Worm (Caenorhabditis elegans) whole organism, young adult: ENCODE data around the gene fbxa-54.

Experiments used
- B0019.2 ChIP-seq: fragments of 200-800 bp; sonication (Bioruptor generic); conservative IDR thresholded peaks from 2 replicates; pipeline ENCODE4 v1.3.6; 2022; ENCODE audit warnings: missing genetic modification reagents, missing genetic modification characterization, missing compliant biosample characterization
- C17E4.6 ChIP-seq: fragments of 200-800 bp; sonication (Bioruptor generic); IDR thresholded peaks from 2 replicates; pipeline ENCODE4 v1.3.6; 2022; ENCODE audit warnings: missing genetic modification reagents, missing genetic modification characterization, missing compliant biosample characterization
- F37B4.10 ChIP-seq: fragments of 200-800 bp; sonication (Bioruptor generic); IDR thresholded peaks from 2 replicates; pipeline ENCODE4 v1.3.6; 2022; ENCODE audit warnings: missing genetic modification characterization, missing compliant biosample characterization
- F49E8.2 ChIP-seq: sonication (generic microtip); optimal IDR thresholded peaks from 3 replicates; lab custom pipeline; 2017; ENCODE audit warnings: missing genetic modification characterization, mild to moderate bottlenecking, missing compliant biosample characterization, antibody characterized with exemption, moderate library complexity; ENCODE audit not compliant: insufficient read depth
- F57A8.1 ChIP-seq: fragments of 200-800 bp; sonication (Bioruptor generic); optimal IDR thresholded peaks from 2 replicates; lab custom pipeline; 2018; ENCODE audit warnings: mild to moderate bottlenecking, missing genetic modification characterization, moderate library complexity, missing compliant biosample characterization
- F57C9.4 ChIP-seq: sonication (generic microtip); optimal IDR thresholded peaks from 2 replicates; lab custom pipeline; 2017; ENCODE audit warnings: mild to moderate bottlenecking, missing genetic modification characterization, missing compliant biosample characterization
- Y53G8AR.9 ChIP-seq: fragments of 200-800 bp; sonication (Bioruptor generic); conservative IDR thresholded peaks from 2 replicates; pipeline ENCODE4 v1.3.6; 2022; ENCODE audit warnings: missing genetic modification reagents, missing genetic modification characterization, missing compliant biosample characterization
- Y56A3A.18 ChIP-seq: fragments of 200-800 bp; sonication (Bioruptor generic); IDR thresholded peaks from 2 replicates; pipeline ENCODE4 v1.3.6; 2022; ENCODE audit warnings: missing genetic modification reagents, missing genetic modification characterization, missing compliant biosample characterization
- Y95B8A.8 ChIP-seq: fragments of 200-800 bp; sonication (Bioruptor generic); IDR thresholded peaks from 2 replicates; pipeline ENCODE4 v1.3.6; 2022; ENCODE audit warnings: missing genetic modification reagents, missing genetic modification characterization, missing compliant biosample characterization
- attf-5 ChIP-seq: fragments of 200-800 bp; sonication (Bioruptor generic); optimal IDR thresholded peaks from 2 replicates; lab custom pipeline; 2018; ENCODE audit warnings: mild to moderate bottlenecking, missing genetic modification characterization, missing compliant biosample characterization
- bed-1 ChIP-seq: fragments of 200-800 bp; sonication (Bioruptor generic); IDR thresholded peaks from 2 replicates; pipeline ENCODE4 v1.3.6; 2022; ENCODE audit warnings: missing genetic modification reagents, missing genetic modification characterization, missing compliant biosample characterization
- bed-2 ChIP-seq: fragments of 200-800 bp; sonication (Bioruptor generic); IDR thresholded peaks from 2 replicates; pipeline ENCODE4 v1.3.6; 2022; ENCODE audit warnings: missing genetic modification reagents, missing genetic modification characterization, missing compliant biosample characterization
- cebp-1 ChIP-seq, 2 experiments: fragments of 200-800 bp in 1 of 2; sonication (Bioruptor generic) in 1 of 2; sonication (generic microtip) in 1 of 2; IDR thresholded peaks in 1 of 2; optimal IDR thresholded peaks in 1 of 2; 2 replicates each; pipeline versions ENCODE4 v1.3.6 to Lab custom; 2017 to 2022; ENCODE audit warnings: missing compliant biosample characterization in 2 of 2, missing genetic modification characterization in 2 of 2, mild to moderate bottlenecking in 1 of 2, missing genetic modification reagents in 1 of 2, moderate library complexity in 1 of 2
- ceh-40 ChIP-seq: fragments of 200-800 bp; sonication (Bioruptor generic); IDR thresholded peaks from 2 replicates; pipeline ENCODE4 v1.3.6; 2022; ENCODE audit warnings: missing genetic modification characterization, missing compliant biosample characterization
- ceh-58 ChIP-seq: fragments of 200-800 bp; sonication (Bioruptor generic); IDR thresholded peaks from 2 replicates; pipeline ENCODE4 v1.3.6; 2022; ENCODE audit warnings: missing genetic modification characterization, missing compliant biosample characterization
- chd-7 ChIP-seq: sonication (generic microtip); optimal IDR thresholded peaks from 2 replicates; lab custom pipeline; 2016; ENCODE audit warnings: mild to moderate bottlenecking, missing genetic modification characterization, moderate library complexity, missing compliant biosample characterization
- dox-1 ChIP-seq: fragments of 200-800 bp; sonication (Bioruptor generic); IDR thresholded peaks from 2 replicates; pipeline ENCODE4 v1.3.6; 2022; ENCODE audit warnings: missing genetic modification reagents, missing genetic modification characterization, missing compliant biosample characterization
- dpff-1 ChIP-seq: sonication (generic microtip); optimal IDR thresholded peaks from 2 replicates; lab custom pipeline; 2017; ENCODE audit warnings: mild to moderate bottlenecking, missing genetic modification characterization, missing compliant biosample characterization
- egl-18 ChIP-seq: fragments of 200-800 bp; sonication (Bioruptor generic); IDR thresholded peaks from 2 replicates; pipeline ENCODE4 v1.3.6; 2022; ENCODE audit warnings: missing genetic modification reagents, missing genetic modification characterization, missing compliant biosample characterization
- egl-44 ChIP-seq: fragments of 200-800 bp; sonication (Bioruptor generic); IDR thresholded peaks from 2 replicates; pipeline ENCODE4 v1.3.6; 2022; ENCODE audit warnings: missing genetic modification reagents, missing genetic modification characterization, missing compliant biosample characterization
- gei-17 ChIP-seq: fragments of 200-800 bp; sonication (Bioruptor generic); optimal IDR thresholded peaks from 2 replicates; lab custom pipeline; 2018; ENCODE audit warnings: mild to moderate bottlenecking, missing genetic modification characterization, missing compliant biosample characterization
- hmg-20 ChIP-seq: fragments of 200-800 bp; sonication (Bioruptor generic); IDR thresholded peaks from 2 replicates; pipeline ENCODE4 v1.3.6; 2022; ENCODE audit warnings: missing genetic modification reagents, missing genetic modification characterization, missing compliant biosample characterization
- hrde-1 ChIP-seq: sonication (generic microtip); optimal IDR thresholded peaks from 2 replicates; lab custom pipeline; 2016; ENCODE audit warnings: missing genetic modification characterization, mild to moderate bottlenecking, missing compliant biosample characterization, moderate library complexity, missing genotype, missing genetic modification reagents, borderline replicate concordance
- let-526 ChIP-seq: fragments of 200-800 bp; sonication (Bioruptor generic); IDR thresholded peaks from 2 replicates; pipeline ENCODE4 v1.3.6; 2022; ENCODE audit warnings: missing genetic modification reagents, missing genetic modification characterization, missing compliant biosample characterization
- let-607 ChIP-seq, 2 experiments: fragments of 200-800 bp in 1 of 2; sonication (Bioruptor generic) in 1 of 2; sonication (generic microtip) in 1 of 2; optimal IDR thresholded peaks; 2 replicates each; lab custom pipeline; 2016 to 2018; ENCODE audit warnings: mild to moderate bottlenecking in 2 of 2, missing compliant biosample characterization in 2 of 2, missing genetic modification characterization in 2 of 2, moderate library complexity in 2 of 2, missing genotype in 1 of 2
- lin-40 ChIP-seq: sonication (generic microtip); optimal IDR thresholded peaks from 2 replicates; lab custom pipeline; 2016; ENCODE audit warnings: missing genetic modification characterization, mild to moderate bottlenecking, missing compliant biosample characterization, missing genotype, missing genetic modification reagents
- mcd-1 ChIP-seq: fragments of 200-800 bp; sonication (Bioruptor generic); IDR thresholded peaks from 2 replicates; pipeline ENCODE4 v1.3.6; 2022; ENCODE audit warnings: missing genetic modification reagents, missing genetic modification characterization, missing compliant biosample characterization
- nhr-80 ChIP-seq: sonication (generic microtip); optimal IDR thresholded peaks from 2 replicates; lab custom pipeline; 2016; ENCODE audit warnings: missing genetic modification characterization, missing compliant biosample characterization
- rec-8 ChIP-seq, 2 experiments: sonication (generic microtip); optimal IDR thresholded peaks; 2 replicates each; lab custom pipeline; 2016; ENCODE audit warnings: mild to moderate bottlenecking in 2 of 2, missing genetic modification characterization in 2 of 2, missing genetic modification reagents in 2 of 2, missing genotype in 2 of 2, missing biosample characterization in 1 of 2, missing compliant biosample characterization in 1 of 2, moderate library complexity in 1 of 2
- rpc-1 ChIP-seq, 2 experiments: fragments of 150-350 bp in 1 of 2; sonication (generic microtip) in 1 of 2; optimal IDR thresholded peaks; 2 replicates each; lab custom pipeline; 2014 to 2018; ENCODE audit warnings: missing biosample characterization in 1 of 2, missing genetic modification characterization in 1 of 2, missing genetic modification reagents in 1 of 2, missing genotype in 1 of 2
- sea-2 ChIP-seq: fragments of 200-800 bp; sonication (Bioruptor generic); IDR thresholded peaks from 2 replicates; pipeline ENCODE4 v1.3.6; 2022; ENCODE audit warnings: missing genetic modification characterization, missing compliant biosample characterization
- snpc-1.1 ChIP-seq: sonication (generic microtip); optimal IDR thresholded peaks from 2 replicates; lab custom pipeline; 2017; ENCODE audit warnings: missing genetic modification characterization, mild to moderate bottlenecking, missing compliant biosample characterization, antibody characterized with exemption, moderate library complexity, missing genotype, missing genetic modification reagents; ENCODE audit not compliant: insufficient read depth
- snpc-4 ChIP-seq, 5 experiments: fragments of 150-350 bp in 1 of 5; sonication (generic microtip) in 4 of 5; optimal IDR thresholded peaks; 2 replicates each; lab custom pipeline; 2014 to 2018; ENCODE audit warnings: missing genetic modification characterization in 5 of 5, missing biosample characterization in 3 of 5, antibody characterized with exemption in 2 of 5, mild to moderate bottlenecking in 2 of 5, missing compliant biosample characterization in 2 of 5, missing genotype in 2 of 5, moderate library complexity in 2 of 5, missing genetic modification reagents in 1 of 5
- tlf-1 ChIP-seq: fragments of 200-800 bp; sonication (Bioruptor generic); optimal IDR thresholded peaks from 2 replicates; lab custom pipeline; 2018; ENCODE audit warnings: mild to moderate bottlenecking, missing genetic modification characterization, missing compliant biosample characterization
- unc-62 ChIP-seq: fragments of 150-350 bp; optimal IDR thresholded peaks from 2 replicates; lab custom pipeline; 2014; ENCODE audit warnings: missing biosample characterization, missing genetic modification reagents, missing genetic modification characterization
- zfh-2 ChIP-seq: fragments of 200-800 bp; sonication (Bioruptor generic); conservative IDR thresholded peaks from 2 replicates; pipeline ENCODE4 v1.3.6; 2022; ENCODE audit warnings: missing genetic modification reagents, missing genetic modification characterization, missing compliant biosample characterization

fbxa-54 gene

DNA sequence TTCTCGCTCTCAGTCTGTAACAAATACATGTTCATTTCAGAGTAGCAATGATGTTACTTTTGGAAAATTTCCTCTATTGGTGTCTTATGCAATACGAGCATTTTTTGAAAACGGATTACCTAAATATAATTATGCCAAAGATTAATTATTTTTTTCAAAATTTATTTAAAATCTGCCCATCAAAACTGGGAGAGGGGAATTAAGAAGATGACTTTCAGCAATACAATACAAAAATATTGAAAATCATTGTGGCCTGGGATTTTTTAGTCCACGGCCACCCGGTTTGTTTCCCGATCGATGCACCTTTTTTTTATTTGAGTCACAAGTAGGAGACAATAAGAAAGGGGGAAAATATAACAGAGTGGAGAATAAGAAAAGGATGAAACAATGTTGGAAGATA is 18.2 kb upstream of the fbxa-54 start, which contains the start of gene fbxa-56:
TSS of gene fbxa-56 (minus strand) at position 101 of the 400 bp plus-strand sequence.
- TF ChIP-seq bed-1 (GFP tag; lab: Robert Waterston, UW), result no peak
- TF ChIP-seq dox-1, result no peak
- no peak for TF ChIP-seq sea-2
- no peak for TF ChIP-seq snpc-4 (GFP tag; optimal IDR thresholded peaks at IDR 0.05; lab: Kevin White, UChicago)
- TF ChIP-seq snpc-4 (tag; optimal IDR thresholded peaks at IDR 0.05; lab: Kevin White, UChicago), result no peak
- TF ChIP-seq F37B4.10 (GFP tag; lab: Robert Waterston, UW), result no peak
- TF ChIP-seq hrde-1, result no peak
- TF ChIP-seq ceh-58 (GFP tag; lab: Robert Waterston, UW), result no peak
- no peak for TF ChIP-seq mcd-1
- no peak for TF ChIP-seq egl-18 (GFP tag; lab: Robert Waterston, UW)
- no peak for TF ChIP-seq F57A8.1 (GFP tag; lab: Kevin White, UChicago)
- TF ChIP-seq rpc-1 (optimal IDR thresholded peaks at IDR 0.05; lab: Kevin White, UChicago), result no peak
- no peak for TF ChIP-seq rpc-1 (tag; optimal IDR thresholded peaks at IDR 0.05; lab: Kevin White, UChicago)
- no peak for TF ChIP-seq attf-5
- TF ChIP-seq ceh-40 (GFP tag; lab: Robert Waterston, UW), result no peak
- no peak for TF ChIP-seq Y95B8A.8 (GFP tag; lab: Robert Waterston, UW)
- no peak for TF ChIP-seq gei-17 (GFP tag; lab: Kevin White, UChicago)
- no peak for TF ChIP-seq lin-40 (tag; lab: Kevin White, UChicago)
- TF ChIP-seq rec-8 (tag; optimal IDR thresholded peaks at IDR 0.05; lab: Kevin White, UChicago), result no peak
- no peak for TF ChIP-seq snpc-1.1 (tag; lab: Kevin White, UChicago)
- TF ChIP-seq C17E4.6 (GFP tag; lab: Robert Waterston, UW), result no peak

DNA sequence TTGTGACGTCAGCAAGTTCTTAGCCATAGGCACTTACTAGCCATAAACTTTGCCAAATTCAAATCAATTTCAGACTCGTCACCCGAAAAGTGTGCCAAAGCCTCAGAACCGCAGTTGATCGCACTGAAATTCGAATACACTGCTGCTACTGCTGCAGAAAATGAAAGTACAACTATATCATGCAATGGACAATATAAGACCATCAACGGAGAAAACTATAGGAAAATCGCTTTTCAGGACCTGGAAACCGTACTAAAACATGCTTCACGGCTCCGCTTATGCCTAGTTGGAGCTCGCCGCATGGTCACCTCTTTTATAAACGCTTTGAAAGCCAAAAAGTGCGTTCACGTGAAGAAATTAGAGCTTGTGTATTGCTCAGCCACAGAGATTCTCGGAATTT is 17.6 kb upstream of the fbxa-54 start, which contains the start of gene fbxa-22:
TSS of gene fbxa-22 (plus strand) at position 301 of the 400 bp plus-strand sequence.
- TF ChIP-seq chd-7 (tag; lab: Kevin White, UChicago), result no peak
- TF ChIP-seq F49E8.2 (tag; lab: Kevin White, UChicago), result no peak
- TF ChIP-seq B0019.2 (GFP tag; lab: Robert Waterston, UW), result no peak
- TF ChIP-seq mcd-1, result no peak

ce11 chrIII:941958-942357 is 14.2 kb upstream of the fbxa-54 start:
- TF ChIP-seq dpff-1 (no peak), zfh-2 (GFP tag; lab: Robert Waterston, UW) (peak; percentile 64)

DNA sequence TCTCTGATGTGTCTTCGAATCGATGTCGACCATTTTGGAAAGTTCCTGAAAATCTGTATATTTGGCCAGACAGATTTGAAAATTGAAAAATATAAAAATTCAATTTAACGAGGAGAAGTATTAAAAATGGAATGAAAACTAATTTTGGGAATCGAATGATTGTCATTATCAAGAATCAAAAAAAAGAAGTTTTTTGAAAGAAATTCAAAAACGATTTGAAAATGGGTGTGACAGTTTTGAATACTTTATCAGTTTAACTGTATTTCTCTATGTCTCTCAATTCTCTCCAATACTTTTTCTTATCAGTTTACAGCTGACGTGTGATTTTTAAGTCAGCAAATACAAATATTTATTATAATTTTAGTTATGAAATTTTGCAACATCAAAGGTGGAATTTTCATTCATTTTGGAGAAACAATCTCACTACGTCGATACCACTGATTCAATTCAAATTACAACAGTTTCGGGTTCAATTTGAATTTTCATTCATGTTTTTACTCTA is 12.7 kb upstream of the fbxa-54 start, which contains the start of gene fbxa-59:
TSS of gene fbxa-59 (minus strand) at position 51 of the 502 bp plus-strand sequence.
- TF ChIP-seq cebp-1 (GFP tag; IDR thresholded peaks at IDR 0.05; lab: Robert Waterston, UW), result peak; percentile 65; the same call in 1 of the 2 replicates
- peak; percentile 56 for TF ChIP-seq cebp-1 (tag; optimal IDR thresholded peaks at IDR 0.05; lab: Kevin White, UChicago)
- no peak for TF ChIP-seq attf-5
- no peak for TF ChIP-seq tlf-1 (GFP tag; lab: Kevin White, UChicago)
- TF ChIP-seq F57C9.4, result no peak
- peak; percentile 55 for TF ChIP-seq nhr-80 (tag; lab: Kevin White, UChicago)
- no peak for TF ChIP-seq Y56A3A.18 (GFP tag; lab: Robert Waterston, UW)
- TF ChIP-seq unc-62 (GFP tag; lab: Kevin White, UChicago), result peak; percentile 67
- no peak for TF ChIP-seq hmg-20
- no peak for TF ChIP-seq egl-44 (GFP tag; lab: Robert Waterston, UW)
- TF ChIP-seq Y53G8AR.9, result no peak
- TF ChIP-seq let-526 (GFP tag; lab: Robert Waterston, UW), result no peak
- no peak for TF ChIP-seq bed-2
- peak in 1 of 2 experiments; percentile 2 for TF ChIP-seq let-607 (tag; optimal IDR thresholded peaks at IDR 0.05; lab: Kevin White, UChicago)
